Fruit fly (Drosophila melanogaster): ENCODE measurements around the gene opm.
A peak's percentile ranks its signal among the peaks of the same experiment; 100 is the strongest.

opm gene

DNA sequence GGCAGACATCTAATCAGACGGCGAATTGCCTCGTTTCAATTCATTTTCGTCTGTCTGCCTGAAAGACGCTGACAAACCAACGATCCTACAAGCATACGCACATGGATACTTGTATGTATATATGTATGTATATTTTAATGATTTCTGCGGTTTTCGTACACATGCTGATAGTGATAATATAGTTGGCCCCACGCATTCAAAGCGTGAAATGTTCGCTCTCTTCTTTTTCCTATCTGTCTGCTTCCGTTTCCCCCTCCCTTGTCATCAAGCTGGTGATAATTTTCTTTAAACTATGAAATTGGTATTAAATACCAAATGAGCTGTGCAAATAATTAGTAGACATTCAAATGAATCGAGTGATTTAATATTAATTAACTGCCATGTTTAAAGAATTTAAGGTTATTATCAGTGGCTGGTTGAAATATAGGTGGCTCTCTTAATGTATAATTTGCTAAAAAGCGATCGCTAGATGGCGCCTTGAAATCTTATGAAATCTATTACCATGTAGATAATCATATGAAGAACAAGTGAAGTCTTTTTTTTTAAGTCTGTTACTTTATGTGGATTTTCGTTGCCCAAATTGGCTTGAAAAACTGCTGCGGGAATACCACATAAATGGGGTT lies 14.7 kb upstream of the opm start, which contains the start of gene CG33177 (continued):
- no peak for TF ChIP-seq Atf3 (GFP tag; optimal IDR thresholded peaks at IDR 0.05)
- no peak for TF ChIP-seq CG11398 (GFP tag; optimal IDR thresholded peaks at IDR 0.05)
- peak; percentile 27 for TF ChIP-seq CG2120 (GFP tag; optimal IDR thresholded peaks at IDR 0.05)
- TF ChIP-seq CG12769 (tag; optimal IDR thresholded peaks at IDR 0.05), result peak; percentile 9
- TF ChIP-seq Dbx (GFP tag; IDR thresholded peaks at IDR 0.05), result no peak
- no peak for TF ChIP-seq CG8765 (GFP tag; IDR thresholded peaks at IDR 0.05)
- no peak for TF ChIP-seq C15 (GFP tag; IDR thresholded peaks at IDR 0.05)
- no peak for TF ChIP-seq Kr (GFP tag; optimal IDR thresholded peaks at IDR 0.05)
- TF ChIP-seq CG6683 (GFP tag; optimal IDR thresholded peaks at IDR 0.05), result no peak
- no peak for TF ChIP-seq CG11085 (GFP tag; IDR thresholded peaks at IDR 0.05)
- no peak for TF ChIP-seq usp (GFP tag; optimal IDR thresholded peaks at IDR 0.05)
- TF ChIP-seq CG9437 (GFP tag; optimal IDR thresholded peaks at IDR 0.05), result no peak
- no peak for TF ChIP-seq CG1602 (GFP tag; optimal IDR thresholded peaks at IDR 0.05)
- no peak for TF ChIP-seq CG3847 (GFP tag; IDR thresholded peaks at IDR 0.05)
- TF ChIP-seq ems (GFP tag; optimal IDR thresholded peaks at IDR 0.05), result no peak
- TF ChIP-seq eve (GFP tag; optimal IDR thresholded peaks at IDR 0.05), result peak in 1 of 2 experiments; percentile 68
- TF ChIP-seq ara (GFP tag; IDR thresholded peaks at IDR 0.05), result no peak
- TF ChIP-seq trem (tag; optimal IDR thresholded peaks at IDR 0.05), result no peak
- TF ChIP-seq sr (GFP tag; IDR thresholded peaks at IDR 0.05), result no peak
- TF ChIP-seq Hmr (GFP tag; optimal IDR thresholded peaks at IDR 0.05), result peak; percentile 35
- no peak for TF ChIP-seq emc (GFP tag; optimal IDR thresholded peaks at IDR 0.05)
- no peak for TF ChIP-seq sima (GFP tag; optimal IDR thresholded peaks at IDR 0.05)
- no peak for TF ChIP-seq Hr78 (GFP tag; optimal IDR thresholded peaks at IDR 0.05)
- TF ChIP-seq ranshi (GFP tag; IDR thresholded peaks at IDR 0.05), result no peak
- TF ChIP-seq Oaz (GFP tag; IDR thresholded peaks at IDR 0.05), result no peak
- no peak for TF ChIP-seq toy (GFP tag; IDR thresholded peaks at IDR 0.05)
- peak; percentile 23 for TF ChIP-seq run (tag; optimal IDR thresholded peaks at IDR 0.05)
- TF ChIP-seq CG31441 (GFP tag; IDR thresholded peaks at IDR 0.05), result no peak
- TF ChIP-seq CG3995 (GFP tag; optimal IDR thresholded peaks at IDR 0.05), result peak; percentile 31
- TF ChIP-seq CG33213 (GFP tag; optimal IDR thresholded peaks at IDR 0.05), result no peak
- no peak for TF ChIP-seq Hmx (GFP tag; optimal IDR thresholded peaks at IDR 0.05)
- no peak for TF ChIP-seq tio (GFP tag; optimal IDR thresholded peaks at IDR 0.05)
- TF ChIP-seq peb (GFP tag; IDR thresholded peaks at IDR 0.05), result no peak
- no peak for TF ChIP-seq odd (GFP tag; optimal IDR thresholded peaks at IDR 0.05)
- TF ChIP-seq unc-4 (GFP tag; IDR thresholded peaks at IDR 0.05; ENCODE audit: partially characterized antibody), result no peak
- TF ChIP-seq ato (GFP tag; IDR thresholded peaks at IDR 0.05; ENCODE audit: partially characterized antibody), result no peak
- TF ChIP-seq caup (GFP tag; optimal IDR thresholded peaks at IDR 0.05; ENCODE audit: severe bottlenecking), result no peak
- TF ChIP-seq Gsc (GFP tag; IDR thresholded peaks at IDR 0.05), result no peak
- TF ChIP-seq lmd (GFP tag; IDR thresholded peaks at IDR 0.05), result 0 out of 2 replicates have a peak, but pooled peaks have one; percentile 12
- no peak for TF ChIP-seq CG1647 (GFP tag; optimal IDR thresholded peaks at IDR 0.05)
- TF ChIP-seq CkIIα-i1 (GFP tag; IDR thresholded peaks at IDR 0.05), result no peak
- no peak for TF ChIP-seq D (optimal IDR thresholded peaks at IDR 0.05)
- TF ChIP-seq D (GFP tag; optimal IDR thresholded peaks at IDR 0.05), result no peak
- TF ChIP-seq Scr (GFP tag; IDR thresholded peaks at IDR 0.05; ENCODE audit: partially characterized antibody), result no peak
- peak; percentile 79 for TF ChIP-seq zen (tag; optimal IDR thresholded peaks at IDR 0.05)
- no peak for TF ChIP-seq sim (GFP tag; IDR thresholded peaks at IDR 0.05)
- TF ChIP-seq scrt (GFP tag; optimal IDR thresholded peaks at IDR 0.05), result no peak
- TF ChIP-seq Bteb2 (GFP tag; optimal IDR thresholded peaks at IDR 0.05), result no peak
- no peak for TF ChIP-seq CG14014 (GFP tag; IDR thresholded peaks at IDR 0.05)
- TF ChIP-seq row (GFP tag; IDR thresholded peaks at IDR 0.05), result no peak
- TF ChIP-seq CG10959 (GFP tag; IDR thresholded peaks at IDR 0.05), result no peak
- TF ChIP-seq NFAT (GFP tag; IDR thresholded peaks at IDR 0.05), result 0 out of 2 replicates have a peak, but pooled peaks have one; percentile 24
